Worm (Caenorhabditis elegans) whole organism, mixed stage, embryonic: ENCODE measurements around the gene F52E1.14.

Source experiments
- M03D4.4 ChIP-seq: sonication (generic microtip); optimal IDR thresholded peaks from 2 replicates; lab custom pipeline; 2017; ENCODE audit warnings: mild to moderate bottlenecking, missing genetic modification characterization, missing compliant biosample characterization
- bed-3 ChIP-seq: fragments of 200-800 bp; sonication (Bioruptor generic); optimal IDR thresholded peaks from 3 replicates; lab custom pipeline; 2018; ENCODE audit warnings: mild to moderate bottlenecking, missing genetic modification characterization, moderate library complexity, missing compliant biosample characterization
- blmp-1 ChIP-seq: fragments of 150-350 bp; optimal IDR thresholded peaks from 2 replicates; lab custom pipeline; 2014; ENCODE audit warnings: missing biosample characterization, missing genetic modification characterization
- ceh-39 ChIP-seq: fragments of 150-350 bp; optimal IDR thresholded peaks from 2 replicates; lab custom pipeline; 2014; ENCODE audit warnings: missing biosample characterization, missing genetic modification characterization
- ceh-43 ChIP-seq: fragments of 200-800 bp; sonication (Bioruptor generic); optimal IDR thresholded peaks from 2 replicates; lab custom pipeline; 2018; ENCODE audit warnings: mild to moderate bottlenecking, missing genetic modification characterization, moderate library complexity, missing compliant biosample characterization
- ceh-83 ChIP-seq: fragments of 200-800 bp; sonication (Bioruptor generic); optimal IDR thresholded peaks from 2 replicates; lab custom pipeline; 2018; ENCODE audit warnings: mild to moderate bottlenecking, missing genetic modification characterization, missing compliant biosample characterization
- cnd-1 ChIP-seq: fragments of 200-800 bp; sonication (Bioruptor generic); optimal IDR thresholded peaks from 2 replicates; lab custom pipeline; 2018; ENCODE audit warnings: mild to moderate bottlenecking, missing genetic modification characterization, missing compliant biosample characterization
- drap-1 ChIP-seq: fragments of 200-800 bp; sonication (Bioruptor generic); optimal IDR thresholded peaks from 3 replicates; lab custom pipeline; 2018; ENCODE audit warnings: mild to moderate bottlenecking, missing genetic modification characterization, missing compliant biosample characterization
- elt-1 ChIP-seq: sonication (generic microtip); optimal IDR thresholded peaks from 2 replicates; lab custom pipeline; 2017; ENCODE audit warnings: missing genetic modification characterization, mild to moderate bottlenecking, missing compliant biosample characterization, antibody characterized with exemption, moderate library complexity, borderline replicate concordance; ENCODE audit not compliant: insufficient read depth
- elt-3 ChIP-seq: fragments of 150-350 bp; optimal IDR thresholded peaks from 2 replicates; lab custom pipeline; 2014; ENCODE audit warnings: missing biosample characterization, missing genetic modification characterization
- flh-1 ChIP-seq: fragments of 200-800 bp; sonication (Bioruptor generic); optimal IDR thresholded peaks from 2 replicates; lab custom pipeline; 2018; ENCODE audit warnings: mild to moderate bottlenecking, missing genetic modification characterization, moderate library complexity, missing compliant biosample characterization
- ham-2 ChIP-seq: fragments of 200-800 bp; sonication (Bioruptor generic); optimal IDR thresholded peaks from 2 replicates; lab custom pipeline; 2018; ENCODE audit warnings: mild to moderate bottlenecking, missing genetic modification characterization, missing compliant biosample characterization
- hlh-1 ChIP-seq: fragments of 150-350 bp; optimal IDR thresholded peaks from 2 replicates; lab custom pipeline; 2014; ENCODE audit warnings: missing biosample characterization, missing genetic modification reagents, missing genetic modification characterization
- lin-13 ChIP-seq: fragments of 150-350 bp; optimal IDR thresholded peaks from 2 replicates; lab custom pipeline; 2014; ENCODE audit warnings: missing biosample characterization, missing genetic modification characterization
- lin-32 ChIP-seq: fragments of 200-800 bp; sonication (Bioruptor generic); optimal IDR thresholded peaks from 2 replicates; lab custom pipeline; 2018; ENCODE audit warnings: mild to moderate bottlenecking, missing genetic modification characterization, missing compliant biosample characterization
- lsy-2 ChIP-seq: fragments of 150-350 bp; optimal IDR thresholded peaks from 2 replicates; lab custom pipeline; 2014; ENCODE audit warnings: missing biosample characterization, missing genetic modification characterization
- mep-1 ChIP-seq: fragments of 150-350 bp; optimal IDR thresholded peaks from 2 replicates; lab custom pipeline; 2017; ENCODE audit warnings: missing biosample characterization, missing genetic modification reagents, missing genetic modification characterization, inconsistent platforms
- nhr-12 ChIP-seq: fragments of 150-350 bp; optimal IDR thresholded peaks from 2 replicates; lab custom pipeline; 2014; ENCODE audit warnings: missing biosample characterization, missing genetic modification characterization
- nhr-2 ChIP-seq: fragments of 150-350 bp; optimal IDR thresholded peaks from 2 replicates; lab custom pipeline; 2014; ENCODE audit warnings: missing biosample characterization, missing genetic modification characterization
- nhr-237 ChIP-seq: fragments of 150-350 bp; optimal IDR thresholded peaks from 2 replicates; lab custom pipeline; 2014; ENCODE audit warnings: missing biosample characterization, missing genetic modification characterization
- nhr-28 ChIP-seq: fragments of 150-350 bp; optimal IDR thresholded peaks from 2 replicates; lab custom pipeline; 2014; ENCODE audit warnings: missing biosample characterization, missing genetic modification characterization
- nhr-76 ChIP-seq: sonication (generic microtip); optimal IDR thresholded peaks from 2 replicates; lab custom pipeline; 2017; ENCODE audit warnings: missing biosample characterization, missing genetic modification characterization
- pha-4 ChIP-seq: fragments of 150-350 bp; optimal IDR thresholded peaks from 2 replicates; lab custom pipeline; 2018; ENCODE audit warnings: missing biosample characterization, missing genetic modification reagents, missing genetic modification characterization
- sem-2 ChIP-seq: fragments of 200-800 bp; sonication (Bioruptor generic); optimal IDR thresholded peaks from 2 replicates; lab custom pipeline; 2018; ENCODE audit warnings: mild to moderate bottlenecking, missing genetic modification characterization, missing compliant biosample characterization
- snpc-4 ChIP-seq: fragments of 150-350 bp; optimal IDR thresholded peaks from 2 replicates; lab custom pipeline; 2014; ENCODE audit warnings: missing biosample characterization, missing genetic modification characterization
- sptf-1 ChIP-seq: sonication (generic microtip); optimal IDR thresholded peaks from 2 replicates; lab custom pipeline; 2017; ENCODE audit warnings: mild to moderate bottlenecking, missing genetic modification characterization, moderate library complexity, missing compliant biosample characterization
- tbx-8 ChIP-seq: fragments of 200-800 bp; sonication (Bioruptor generic); optimal IDR thresholded peaks from 2 replicates; lab custom pipeline; 2018; ENCODE audit warnings: mild to moderate bottlenecking, missing genetic modification characterization, moderate library complexity, missing compliant biosample characterization
- unc-39 ChIP-seq: fragments of 150-350 bp; optimal IDR thresholded peaks from 2 replicates; lab custom pipeline; 2014; ENCODE audit warnings: missing biosample characterization, missing genetic modification characterization
- unc-62 ChIP-seq: fragments of 150-350 bp; optimal IDR thresholded peaks from 2 replicates; lab custom pipeline; 2014; ENCODE audit warnings: missing biosample characterization, missing genetic modification reagents, missing genetic modification characterization
- zip-8 ChIP-seq: fragments of 150-350 bp; optimal IDR thresholded peaks from 2 replicates; lab custom pipeline; 2014; ENCODE audit warnings: missing biosample characterization, missing genetic modification characterization

Gene F52E1.14

ce11 chrV:8413432-8414021 lies 29.8 kb downstream of the F52E1.14 start, which contains the start of gene vha-18:
TSS of gene vha-18 (minus strand) at chrV:8413482.
- TF ChIP-seq nhr-28 (no peak), ceh-43 (GFP tag; lab: Kevin White, UChicago) (no peak)

ce11 chrV:8414036-8414728 lies 30.5 kb downstream of the F52E1.14 start, which contains the start of gene pos-1:
TSS of gene pos-1 (plus strand) at chrV:8414086.
- no peak for TF ChIP-seq nhr-28

- no peak for TF ChIP-seq nhr-12 (tag; lab: Kevin White, UChicago)
- no peak for TF ChIP-seq unc-39
- no peak for TF ChIP-seq elt-3
- no peak for TF ChIP-seq cnd-1 (tag; lab: Kevin White, UChicago)
- TF ChIP-seq ceh-83 (GFP tag; lab: Kevin White, UChicago) = no peak
- no peak for TF ChIP-seq ham-2
- no peak for TF ChIP-seq nhr-2 (tag; lab: Kevin White, UChicago)
- no peak for TF ChIP-seq lsy-2 (tag; lab: Kevin White, UChicago)
- TF ChIP-seq hlh-1 (tag; lab: Kevin White, UChicago) = no peak
- no peak for TF ChIP-seq unc-62 (GFP tag; lab: Kevin White, UChicago)
- TF ChIP-seq sptf-1 = no peak
- no peak for TF ChIP-seq pha-4 (tag; lab: Kevin White, UChicago)
- no peak for TF ChIP-seq bed-3 (GFP tag; lab: Kevin White, UChicago)
- TF ChIP-seq nhr-76 (tag; lab: Kevin White, UChicago) = no peak
Measured at ce11 chrV:8415113-8415530, 31.4 kb downstream of the F52E1.14 start.

- no peak for TF ChIP-seq elt-3
- no peak for TF ChIP-seq M03D4.4
- no peak for TF ChIP-seq lin-32 (GFP tag; lab: Kevin White, UChicago)
- no peak for TF ChIP-seq unc-62 (GFP tag; lab: Kevin White, UChicago)
- no peak for TF ChIP-seq pha-4 (tag; lab: Kevin White, UChicago)
- TF ChIP-seq nhr-28 = no peak
- no peak for TF ChIP-seq snpc-4
- TF ChIP-seq ceh-83 (GFP tag; lab: Kevin White, UChicago) = no peak
- no peak for TF ChIP-seq zip-8 (tag; lab: Kevin White, UChicago)
- TF ChIP-seq flh-1 = no peak
- no peak for TF ChIP-seq sem-2 (GFP tag; lab: Kevin White, UChicago)
- TF ChIP-seq sptf-1 = no peak
- no peak for TF ChIP-seq hlh-1 (tag; lab: Kevin White, UChicago)
- TF ChIP-seq drap-1 (GFP tag; lab: Kevin White, UChicago) = no peak
- TF ChIP-seq elt-1 (tag; lab: Kevin White, UChicago) = no peak
- no peak for TF ChIP-seq blmp-1 (tag; lab: Kevin White, UChicago)
Measured at ce11 chrV:8417271-8417670, 33.5 kb downstream of the F52E1.14 start.

- TF ChIP-seq snpc-4 = no peak
- no peak for TF ChIP-seq M03D4.4
- no peak for TF ChIP-seq nhr-12 (tag; lab: Kevin White, UChicago)
- TF ChIP-seq ceh-43 (GFP tag; lab: Kevin White, UChicago) = no peak
- no peak for TF ChIP-seq bed-3 (GFP tag; lab: Kevin White, UChicago)
- no peak for TF ChIP-seq nhr-28
- no peak for TF ChIP-seq drap-1 (GFP tag; lab: Kevin White, UChicago)
- no peak for TF ChIP-seq ceh-83 (GFP tag; lab: Kevin White, UChicago)
- TF ChIP-seq pha-4 (tag; lab: Kevin White, UChicago) = no peak
- TF ChIP-seq unc-39 = no peak
- TF ChIP-seq flh-1 = no peak
- TF ChIP-seq sem-2 (GFP tag; lab: Kevin White, UChicago) = no peak
- no peak for TF ChIP-seq hlh-1 (tag; lab: Kevin White, UChicago)
- no peak for TF ChIP-seq lin-32 (GFP tag; lab: Kevin White, UChicago)
- no peak for TF ChIP-seq tbx-8 (GFP tag; lab: Kevin White, UChicago)
- no peak for TF ChIP-seq ceh-39 (tag; lab: Kevin White, UChicago)
- no peak for TF ChIP-seq nhr-237
- no peak for TF ChIP-seq elt-3
- no peak for TF ChIP-seq mep-1 (tag; lab: Kevin White, UChicago)
- no peak for TF ChIP-seq lin-13 (tag; lab: Kevin White, UChicago)
- TF ChIP-seq, all 35 proteins: peak for 0
Measured at ce11 chrV:8424840-8425814, 41.4 kb downstream of the F52E1.14 start.
